Worm (Caenorhabditis elegans) whole organism, young adult: ENCODE data around the gene trpl-5.

Experiments
- C06A6.2 ChIP-seq: fragments of 200-800 bp; sonication (Bioruptor generic); conservative IDR thresholded peaks from 2 replicates; pipeline ENCODE4 v1.3.6; 2022; ENCODE audit warnings: missing genetic modification characterization, missing compliant biosample characterization
- F23B12.7 ChIP-seq: sonication (generic microtip); optimal IDR thresholded peaks from 2 replicates; lab custom pipeline; 2017; ENCODE audit warnings: missing genetic modification characterization, mild to moderate bottlenecking, missing compliant biosample characterization, antibody characterized with exemption, moderate library complexity; ENCODE audit not compliant: insufficient read depth
- Y56A3A.18 ChIP-seq: fragments of 200-800 bp; sonication (Bioruptor generic); IDR thresholded peaks from 2 replicates; pipeline ENCODE4 v1.3.6; 2022; ENCODE audit warnings: missing genetic modification reagents, missing genetic modification characterization, missing compliant biosample characterization
- ama-1 ChIP-seq, 3 experiments: fragments of 150-350 bp in 1 of 3; sonication (generic microtip) in 2 of 3; optimal IDR thresholded peaks; 2 replicates each; lab custom pipeline; 2014 to 2018; ENCODE audit warnings: missing biosample characterization in 2 of 3, missing genetic modification characterization in 2 of 3, missing genetic modification reagents in 2 of 3
- cebp-2 ChIP-seq: fragments of 200-800 bp; sonication (Bioruptor generic); IDR thresholded peaks from 2 replicates; pipeline ENCODE4 v1.3.6; 2022; ENCODE audit warnings: missing genetic modification characterization, missing compliant biosample characterization
- ceh-58 ChIP-seq: fragments of 200-800 bp; sonication (Bioruptor generic); IDR thresholded peaks from 2 replicates; pipeline ENCODE4 v1.3.6; 2022; ENCODE audit warnings: missing genetic modification characterization, missing compliant biosample characterization
- dpff-1 ChIP-seq: sonication (generic microtip); optimal IDR thresholded peaks from 2 replicates; lab custom pipeline; 2017; ENCODE audit warnings: mild to moderate bottlenecking, missing genetic modification characterization, missing compliant biosample characterization
- efl-1 ChIP-seq: fragments of 150-350 bp; optimal IDR thresholded peaks from 2 replicates; lab custom pipeline; 2014; ENCODE audit warnings: missing biosample characterization, missing genetic modification reagents, missing genetic modification characterization
- ets-4 ChIP-seq: fragments of 200-800 bp; sonication (Bioruptor generic); optimal IDR thresholded peaks from 2 replicates; lab custom pipeline; 2018; ENCODE audit warnings: mild to moderate bottlenecking, missing genetic modification characterization, missing compliant biosample characterization
- gei-17 ChIP-seq: fragments of 200-800 bp; sonication (Bioruptor generic); optimal IDR thresholded peaks from 2 replicates; lab custom pipeline; 2018; ENCODE audit warnings: mild to moderate bottlenecking, missing genetic modification characterization, missing compliant biosample characterization
- unc-62 ChIP-seq: fragments of 150-350 bp; optimal IDR thresholded peaks from 2 replicates; lab custom pipeline; 2014; ENCODE audit warnings: missing biosample characterization, missing genetic modification reagents, missing genetic modification characterization
- ztf-3 ChIP-seq: fragments of 200-800 bp; sonication (Bioruptor generic); optimal IDR thresholded peaks from 2 replicates; lab custom pipeline; 2018; ENCODE audit warnings: mild to moderate bottlenecking, missing genetic modification characterization, missing compliant biosample characterization

DNA sequence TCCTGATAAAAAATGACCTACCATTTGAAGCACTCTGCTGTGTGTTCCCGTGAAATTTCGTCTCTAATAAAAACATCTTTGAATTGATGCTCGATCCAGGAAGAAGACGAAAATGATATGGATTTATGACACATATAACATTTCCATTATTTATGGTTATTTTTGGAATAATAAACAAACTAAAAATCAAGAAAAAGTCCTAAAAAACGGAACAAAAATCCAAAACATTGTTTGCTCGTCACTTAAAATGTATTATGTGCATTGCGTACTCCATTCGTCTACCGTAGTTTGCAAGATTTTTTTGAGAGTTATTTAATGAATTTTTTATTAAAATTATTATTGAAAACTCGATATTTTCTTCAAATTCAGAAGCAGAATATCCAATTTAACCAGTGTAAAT, 48.0 kb downstream of the trpl-5 start, which contains the start of gene bath-20:
- no peak for TF ChIP-seq unc-62 (GFP tag; lab: Kevin White, UChicago)
- TF ChIP-seq dpff-1 (tag; lab: Kevin White, UChicago): no peak
- no peak for TF ChIP-seq F23B12.7 (tag; lab: Kevin White, UChicago)
- no peak for TF ChIP-seq ama-1 (optimal IDR thresholded peaks at IDR 0.05; lab: Kevin White, UChicago)
- TF ChIP-seq ama-1 (GFP tag; optimal IDR thresholded peaks at IDR 0.05; lab: Kevin White, UChicago): no peak
- no peak for TF ChIP-seq efl-1
- no peak for TF ChIP-seq ceh-58 (GFP tag; lab: Robert Waterston, UW)
- no peak for TF ChIP-seq gei-17 (GFP tag; lab: Kevin White, UChicago)
- TF ChIP-seq ztf-3 (GFP tag; lab: Kevin White, UChicago): no peak
- no peak for TF ChIP-seq C06A6.2 (GFP tag; lab: Robert Waterston, UW)
- no peak for TF ChIP-seq Y56A3A.18 (GFP tag; lab: Robert Waterston, UW)
- no peak for TF ChIP-seq cebp-2 (GFP tag; lab: Robert Waterston, UW)
- no peak for TF ChIP-seq ets-4 (GFP tag; lab: Kevin White, UChicago)
